Worm (Caenorhabditis elegans) whole organism, mixed stage, embryonic: ENCODE data around the gene F23H12.7.

ENCODE experiments used
- blmp-1 ChIP-seq: fragments of 150-350 bp; optimal IDR thresholded peaks from 2 replicates; lab custom pipeline; 2014; ENCODE audit warnings: missing biosample characterization, missing genetic modification characterization
- elt-3 ChIP-seq: fragments of 150-350 bp; optimal IDR thresholded peaks from 2 replicates; lab custom pipeline; 2014; ENCODE audit warnings: missing biosample characterization, missing genetic modification characterization
- flh-1 ChIP-seq: fragments of 200-800 bp; sonication (Bioruptor generic); optimal IDR thresholded peaks from 2 replicates; lab custom pipeline; 2018; ENCODE audit warnings: mild to moderate bottlenecking, missing genetic modification characterization, moderate library complexity, missing compliant biosample characterization
- lin-13 ChIP-seq: fragments of 150-350 bp; optimal IDR thresholded peaks from 2 replicates; lab custom pipeline; 2014; ENCODE audit warnings: missing biosample characterization, missing genetic modification characterization
- lin-32 ChIP-seq: fragments of 200-800 bp; sonication (Bioruptor generic); optimal IDR thresholded peaks from 2 replicates; lab custom pipeline; 2018; ENCODE audit warnings: mild to moderate bottlenecking, missing genetic modification characterization, missing compliant biosample characterization
- mep-1 ChIP-seq: fragments of 150-350 bp; optimal IDR thresholded peaks from 2 replicates; lab custom pipeline; 2017; ENCODE audit warnings: missing biosample characterization, missing genetic modification reagents, missing genetic modification characterization, inconsistent platforms
- nhr-12 ChIP-seq: fragments of 150-350 bp; optimal IDR thresholded peaks from 2 replicates; lab custom pipeline; 2014; ENCODE audit warnings: missing biosample characterization, missing genetic modification characterization
- nhr-2 ChIP-seq: fragments of 150-350 bp; optimal IDR thresholded peaks from 2 replicates; lab custom pipeline; 2014; ENCODE audit warnings: missing biosample characterization, missing genetic modification characterization
- nhr-237 ChIP-seq: fragments of 150-350 bp; optimal IDR thresholded peaks from 2 replicates; lab custom pipeline; 2014; ENCODE audit warnings: missing biosample characterization, missing genetic modification characterization
- unc-120 ChIP-seq: sonication (generic microtip); optimal IDR thresholded peaks from 2 replicates; lab custom pipeline; 2017; ENCODE audit warnings: missing genetic modification characterization, missing compliant biosample characterization; ENCODE audit not compliant: poor library complexity, severe bottlenecking
- unc-62 ChIP-seq: fragments of 150-350 bp; optimal IDR thresholded peaks from 2 replicates; lab custom pipeline; 2014; ENCODE audit warnings: missing biosample characterization, missing genetic modification reagents, missing genetic modification characterization
- zip-8 ChIP-seq: fragments of 150-350 bp; optimal IDR thresholded peaks from 2 replicates; lab custom pipeline; 2014; ENCODE audit warnings: missing biosample characterization, missing genetic modification characterization
- ztf-11 ChIP-seq: fragments of 150-350 bp; optimal IDR thresholded peaks from 2 replicates; lab custom pipeline; 2014; ENCODE audit warnings: missing biosample characterization, missing genetic modification characterization

DNA sequence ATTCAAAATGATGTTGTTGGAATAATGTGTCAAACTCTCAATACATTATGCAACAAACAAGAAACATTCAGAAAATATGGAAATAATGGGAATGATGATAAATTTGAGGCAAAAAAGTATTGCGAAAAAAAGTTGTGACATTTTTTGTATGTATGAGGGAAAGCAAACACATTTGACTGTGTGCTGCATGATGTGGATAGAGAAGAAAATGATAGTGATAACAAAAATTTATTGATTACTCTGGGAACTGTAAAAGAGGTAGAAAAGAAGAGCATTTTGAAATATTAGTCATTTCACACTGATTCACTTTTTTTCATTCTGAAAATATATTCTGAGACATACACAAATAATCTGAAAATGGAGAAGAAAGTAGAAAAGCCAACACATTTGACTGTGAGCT, 23.6 kb upstream of the F23H12.7 start:
- no peak for TF ChIP-seq nhr-237 (tag; lab: Kevin White, UChicago)
- no peak for TF ChIP-seq ztf-11 (tag; lab: Kevin White, UChicago)
- no peak for TF ChIP-seq unc-120
- TF ChIP-seq mep-1 = no peak
- no peak for TF ChIP-seq lin-32 (GFP tag; lab: Kevin White, UChicago)
- no peak for TF ChIP-seq elt-3 (tag; lab: Kevin White, UChicago)
- TF ChIP-seq flh-1 (GFP tag; lab: Kevin White, UChicago) = no peak
- TF ChIP-seq unc-62 (GFP tag; lab: Kevin White, UChicago) = no peak
- TF ChIP-seq nhr-12 (tag; lab: Kevin White, UChicago) = no peak
- TF ChIP-seq zip-8 (tag; lab: Kevin White, UChicago) = no peak
- TF ChIP-seq lin-13 = no peak
- no peak for TF ChIP-seq nhr-2
- TF ChIP-seq blmp-1 (tag; lab: Kevin White, UChicago) = no peak
